Worm (Caenorhabditis elegans): ENCODE measurements around the gene Y17G7B.21.

The Y17G7B.21 gene

DNA sequence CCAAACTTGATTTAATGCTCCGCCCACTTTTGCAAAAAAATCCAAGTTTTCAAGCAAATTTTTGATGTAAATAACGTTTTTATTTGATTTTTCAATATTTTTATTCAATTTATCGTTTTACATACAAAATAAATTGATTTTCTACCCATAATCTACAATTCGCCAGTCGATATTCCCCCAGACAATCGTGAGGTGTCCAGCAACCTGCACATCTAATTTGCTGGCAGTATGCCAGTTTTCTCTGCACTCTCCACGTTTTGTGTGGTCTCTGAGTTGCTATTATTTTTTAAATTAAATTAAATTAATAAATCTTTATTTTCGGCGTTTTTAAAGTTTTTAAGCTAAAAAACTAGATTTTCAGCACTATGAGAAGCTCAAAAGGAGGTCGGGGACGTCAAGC lies 2.6 kb upstream of the Y17G7B.21 start (continued):
- TF ChIP-seq elt-3 (tag; optimal IDR thresholded peaks at IDR 0.05) (peak in 4 of 6 experiments; percentile 27 to 82 (median 53)), xbp-1 (tag; optimal IDR thresholded peaks at IDR 0.05) (peak; percentile 92), nhr-20 (tag; optimal IDR thresholded peaks at IDR 0.05) (peak; percentile 92), jun-1 (tag; optimal IDR thresholded peaks at IDR 0.05) (peak; percentile 71), fkh-8 (tag; optimal IDR thresholded peaks at IDR 0.05) (peak; percentile 96), nhr-71 (tag; optimal IDR thresholded peaks at IDR 0.05) (peak; percentile 94), mef-2 (tag; optimal IDR thresholded peaks at IDR 0.05) (peak; percentile 29), lin-14 (GFP tag; optimal IDR thresholded peaks at IDR 0.05) (peak; percentile 95), pqm-1 (tag; optimal IDR thresholded peaks at IDR 0.05) (no peak), irx-1 (tag; optimal IDR thresholded peaks at IDR 0.05) (peak; percentile 33), nhr-84 (tag; optimal IDR thresholded peaks at IDR 0.05) (no peak), unc-130 (tag; optimal IDR thresholded peaks at IDR 0.05) (peak; percentile 95), nhr-28 (tag; optimal IDR thresholded peaks at IDR 0.05) (no peak), dsc-1 (tag; optimal IDR thresholded peaks at IDR 0.05) (peak; percentile 84), fkh-10 (GFP tag; optimal IDR thresholded peaks at IDR 0.05) (peak; percentile 80), ceh-90 (tag; optimal IDR thresholded peaks at IDR 0.05) (peak; percentile 40), C16A3.4 (tag; optimal IDR thresholded peaks at IDR 0.05) (peak; percentile 81), ztf-4 (tag; optimal IDR thresholded peaks at IDR 0.05) (peak; percentile 78), pax-3 (tag; optimal IDR thresholded peaks at IDR 0.05) (peak; percentile 87), lin-15B (tag; optimal IDR thresholded peaks at IDR 0.05) (peak; percentile 87), skn-1 (tag; optimal IDR thresholded peaks at IDR 0.05) (peak; percentile 80), blmp-1 (tag; optimal IDR thresholded peaks at IDR 0.05) (peak; percentile 56), mab-9 (GFP tag; IDR thresholded peaks at IDR 0.05) (peak; percentile 80), tbx-2 (tag; optimal IDR thresholded peaks at IDR 0.05) (peak; percentile 89), sup-37 (GFP tag; optimal IDR thresholded peaks at IDR 0.05) (no peak), efl-1 (optimal IDR thresholded peaks at IDR 0.05) (peak; percentile 83 to 90), efl-1 (GFP tag; optimal IDR thresholded peaks at IDR 0.05 in 1 of 2) (peak; percentile 69 to 97), aha-1 (tag; optimal IDR thresholded peaks at IDR 0.05) (no peak), nhr-237 (tag; optimal IDR thresholded peaks at IDR 0.05) (peak; percentile 57), fos-1 (tag; optimal IDR thresholded peaks at IDR 0.05) (peak; percentile 66), lin-13 (GFP tag; optimal IDR thresholded peaks at IDR 0.05) (peak; percentile 86), hpl-2 (GFP tag; optimal IDR thresholded peaks at IDR 0.05) (no peak), mdl-1 (tag; optimal IDR thresholded peaks at IDR 0.05) (peak in 1 of 2 experiments; percentile 80), lsy-2 (tag; optimal IDR thresholded peaks at IDR 0.05) (peak; percentile 93 to 94), elt-2 (tag; optimal IDR thresholded peaks at IDR 0.05) (peak; percentile 75), C34B4.2 (tag; optimal IDR thresholded peaks at IDR 0.05) (no peak), swsn-7 (tag; optimal IDR thresholded peaks at IDR 0.05) (peak; percentile 87), ceh-82 (tag; optimal IDR thresholded peaks at IDR 0.05) (peak; percentile 88 to 92 (median 90)), lin-35 (GFP tag; optimal IDR thresholded peaks at IDR 0.05) (peak; percentile 72 to 83), mep-1 (tag; optimal IDR thresholded peaks at IDR 0.05) (peak; percentile 93), lin-39 (tag; optimal IDR thresholded peaks at IDR 0.05) (peak; percentile 45), dpl-1 (GFP tag; optimal IDR thresholded peaks at IDR 0.05) (peak; percentile 68 to 79 (median 79)), unc-98 (GFP tag; IDR thresholded peaks at IDR 0.05) (peak; percentile 22; the same call in 1 of the 2 replicates), zip-4 (GFP tag; optimal IDR thresholded peaks at IDR 0.05) (peak; percentile 67)

All from whole organism, L1 larva.